Fruit fly (Drosophila melanogaster) whole organism, embryonic: ENCODE results near the gene CG9164.
A peak's percentile ranks its signal among the peaks of the same experiment; 100 is the strongest.

ENCODE experiments used
- Ada2b ChIP-seq: fragments of 200-800 bp; sonication (Bioruptor generic); IDR thresholded peaks from 2 replicates; pipeline ENCODE4 v1.3.6; 2022; ENCODE audit warnings: missing biosample characterization, missing genetic modification characterization
- B-H1 ChIP-seq: fragments of 200-800 bp; sonication (Bioruptor generic); IDR thresholded peaks from 3 replicates; pipeline ENCODE4 v1.3.6; 2022; ENCODE audit warnings: missing biosample characterization, missing genetic modification characterization
- CG1024 ChIP-seq: fragments of 200-800 bp; sonication (Bioruptor generic); IDR thresholded peaks from 2 replicates; pipeline ENCODE4 v1.3.6; 2022; ENCODE audit warnings: missing biosample characterization, missing genetic modification characterization
- CG11504 ChIP-seq: fragments of 200-800 bp; sonication (Bioruptor generic); optimal IDR thresholded peaks from 3 replicates; lab custom pipeline; 2019; ENCODE audit warnings: missing biosample characterization, mild to moderate bottlenecking, missing genetic modification characterization, moderate library complexity
- CG12071 ChIP-seq: fragments of 200-800 bp; sonication (Bioruptor generic); optimal IDR thresholded peaks from 3 replicates; lab custom pipeline; 2018; ENCODE audit warnings: missing biosample characterization, mild to moderate bottlenecking, missing genetic modification characterization
- CG14050 ChIP-seq: fragments of 200-800 bp; sonication (Bioruptor generic); IDR thresholded peaks from 3 replicates; pipeline ENCODE4 v1.3.6; 2022; ENCODE audit warnings: missing biosample characterization, missing genetic modification characterization
- CG1647 ChIP-seq: fragments of 200-800 bp; sonication (Bioruptor generic); optimal IDR thresholded peaks from 3 replicates; lab custom pipeline; 2016; ENCODE audit warnings: missing biosample characterization, missing genetic modification characterization
- CG17802 ChIP-seq: fragments of 200-800 bp; sonication (Bioruptor generic); optimal IDR thresholded peaks from 2 replicates; lab custom pipeline; 2018; ENCODE audit warnings: missing biosample characterization, mild to moderate bottlenecking, missing genetic modification characterization, moderate library complexity
- CG18764 ChIP-seq: fragments of 200-800 bp; sonication (Bioruptor generic); optimal IDR thresholded peaks from 3 replicates; lab custom pipeline; 2016; ENCODE audit warnings: missing biosample characterization, missing genetic modification characterization
- CG2875 ChIP-seq: fragments of 200-800 bp; sonication (Bioruptor generic); optimal IDR thresholded peaks from 2 replicates; lab custom pipeline; 2017; ENCODE audit warnings: missing biosample characterization, mild to moderate bottlenecking, missing genetic modification characterization, missing genetic modification reagents
- CG3065 ChIP-seq: fragments of 200-800 bp; sonication (Bioruptor generic); optimal IDR thresholded peaks from 2 replicates; lab custom pipeline; 2016; ENCODE audit warnings: missing biosample characterization, missing genetic modification characterization
- CG3407 ChIP-seq: fragments of 200-800 bp; sonication (Bioruptor generic); optimal IDR thresholded peaks from 2 replicates; lab custom pipeline; 2018; ENCODE audit warnings: missing biosample characterization, mild to moderate bottlenecking, missing genetic modification characterization
- CG43689 ChIP-seq: fragments of 200-800 bp; sonication (Bioruptor generic); IDR thresholded peaks from 2 replicates; pipeline ENCODE4 v1.3.6; 2022; ENCODE audit warnings: missing biosample characterization, missing genetic modification characterization
- CG4730 ChIP-seq: fragments of 200-800 bp; sonication (Bioruptor generic); IDR thresholded peaks from 2 replicates; pipeline ENCODE4 v1.3.6; 2022; ENCODE audit warnings: missing biosample characterization, missing genetic modification characterization
- CG6654 ChIP-seq: fragments of 200-800 bp; sonication (Bioruptor generic); optimal IDR thresholded peaks from 2 replicates; lab custom pipeline; 2017; ENCODE audit warnings: missing biosample characterization, mild to moderate bottlenecking, missing genetic modification characterization
- CG7372 ChIP-seq: fragments of 200-800 bp; sonication (Bioruptor generic); IDR thresholded peaks from 2 replicates; pipeline ENCODE4 v1.3.6; 2022; ENCODE audit warnings: missing biosample characterization, missing genetic modification characterization
- CG7786 ChIP-seq: fragments of 200-800 bp; sonication (Bioruptor generic); optimal IDR thresholded peaks from 2 replicates; lab custom pipeline; 2016; ENCODE audit warnings: missing biosample characterization, missing genetic modification characterization
- CG9817 ChIP-seq: fragments of 200-800 bp; sonication (Bioruptor generic); optimal IDR thresholded peaks from 2 replicates; lab custom pipeline; 2018; ENCODE audit warnings: missing biosample characterization, mild to moderate bottlenecking, missing genetic modification characterization, moderate library complexity
- Dip2 ChIP-seq: fragments of 200-800 bp; sonication (Bioruptor generic); IDR thresholded peaks from 2 replicates; pipeline ENCODE4 v1.3.6; 2022; ENCODE audit warnings: missing biosample characterization, missing genetic modification characterization
- Dll ChIP-seq: fragments of 200-800 bp; sonication (Bioruptor generic); IDR thresholded peaks from 4 replicates; pipeline ENCODE4 v1.3.6; 2022; ENCODE audit warnings: missing biosample characterization, missing genetic modification characterization; ENCODE audit not compliant: partially characterized antibody
- Dref ChIP-seq: fragments of 200-800 bp; sonication (Bioruptor generic); IDR thresholded peaks from 2 replicates; pipeline ENCODE4 v1.3.6; 2022; ENCODE audit warnings: missing biosample characterization, missing genetic modification characterization
- Fer3 ChIP-seq: fragments of 200-800 bp; sonication (Bioruptor generic); optimal IDR thresholded peaks from 2 replicates; lab custom pipeline; 2018; ENCODE audit warnings: missing biosample characterization, mild to moderate bottlenecking, missing genetic modification characterization, moderate library complexity
- H2.0 ChIP-seq: fragments of 200-800 bp; sonication (Bioruptor generic); IDR thresholded peaks from 2 replicates; pipeline ENCODE4 v1.3.6; 2022; ENCODE audit warnings: missing biosample characterization, missing genetic modification characterization
- Hmr ChIP-seq: fragments of 200-800 bp; sonication (Bioruptor generic); optimal IDR thresholded peaks from 3 replicates; lab custom pipeline; 2017; ENCODE audit warnings: mild to moderate bottlenecking, missing biosample characterization, missing genetic modification reagents, missing genetic modification characterization
- Hr51 ChIP-seq, 2 experiments: fragments of 200-800 bp; sonication (Bioruptor generic); optimal IDR thresholded peaks; 2 replicates in 1 of 2; 3 replicates in 1 of 2; lab custom pipeline; 2016 to 2018; ENCODE audit warnings: missing biosample characterization in 2 of 2, missing genetic modification characterization in 2 of 2, mild to moderate bottlenecking in 1 of 2, moderate library complexity in 1 of 2
- Med ChIP-seq: fragments of 200-800 bp; sonication (Bioruptor generic); peaks from one replicate; lab custom pipeline; 2016; ENCODE audit warnings: missing biosample characterization, missing genetic modification characterization, mild to moderate bottlenecking, inconsistent platforms, moderate library complexity
- Mes4 ChIP-seq: fragments of 200-800 bp; sonication (Bioruptor generic); optimal IDR thresholded peaks from 2 replicates; lab custom pipeline; 2016; ENCODE audit warnings: missing biosample characterization, missing genetic modification characterization
- Myb ChIP-seq: fragments of 200-800 bp; sonication (Bioruptor generic); optimal IDR thresholded peaks from 2 replicates; lab custom pipeline; 2016; ENCODE audit warnings: missing biosample characterization, missing genetic modification characterization
- NC2α ChIP-seq: fragments of 200-800 bp; sonication (Bioruptor generic); optimal IDR thresholded peaks from 2 replicates; lab custom pipeline; 2016; ENCODE audit warnings: missing biosample characterization, missing genetic modification characterization
- NFAT ChIP-seq: fragments of 200-800 bp; sonication (Bioruptor generic); IDR thresholded peaks from 2 replicates; pipeline ENCODE4 v1.3.6; 2022; ENCODE audit warnings: missing biosample characterization, missing genetic modification characterization
- Nf-YC ChIP-seq: fragments of 200-800 bp; optimal IDR thresholded peaks from 3 replicates; lab custom pipeline; 2019; ENCODE audit warnings: missing biosample characterization, mild to moderate bottlenecking, missing genetic modification characterization, moderate library complexity
- NfI ChIP-seq: fragments of 200-800 bp; sonication (Bioruptor generic); optimal IDR thresholded peaks from 3 replicates; lab custom pipeline; 2018; ENCODE audit warnings: missing biosample characterization, mild to moderate bottlenecking, missing genetic modification characterization, moderate library complexity
- Opbp ChIP-seq: fragments of 200-800 bp; sonication (Bioruptor generic); IDR thresholded peaks from 3 replicates; pipeline ENCODE4 v1.3.6; 2022; ENCODE audit warnings: missing biosample characterization, missing genetic modification characterization; ENCODE audit not compliant: partially characterized antibody
- chif ChIP-seq, 2 experiments: fragments of 200-800 bp; sonication (Bioruptor generic); optimal IDR thresholded peaks; 3 replicates each; lab custom pipeline; 2016; ENCODE audit warnings: missing biosample characterization in 2 of 2, missing genetic modification characterization in 2 of 2
- chinmo ChIP-seq: fragments of 200-800 bp; sonication (Bioruptor generic); IDR thresholded peaks from 4 replicates; pipeline ENCODE4 v1.3.6; 2022; ENCODE audit warnings: missing biosample characterization, missing genetic modification characterization; ENCODE audit not compliant: partially characterized antibody
- fd96Cb ChIP-seq: fragments of 200-800 bp; sonication (Bioruptor generic); optimal IDR thresholded peaks from 2 replicates; lab custom pipeline; 2018; ENCODE audit warnings: missing biosample characterization, mild to moderate bottlenecking, missing genetic modification characterization, moderate library complexity
- gcm ChIP-seq: fragments of 200-800 bp; sonication (Bioruptor generic); optimal IDR thresholded peaks from 2 replicates; lab custom pipeline; 2019; ENCODE audit warnings: missing biosample characterization, mild to moderate bottlenecking, missing genetic modification characterization, moderate library complexity
- hb ChIP-seq: fragments of 200-800 bp; sonication (Bioruptor generic); IDR thresholded peaks from 3 replicates; pipeline ENCODE4 v1.3.6; 2022; ENCODE audit warnings: missing biosample characterization, missing genetic modification characterization; ENCODE audit not compliant: partially characterized antibody
- kah ChIP-seq: fragments of 200-800 bp; sonication (Bioruptor generic); optimal IDR thresholded peaks from 2 replicates; lab custom pipeline; 2018; ENCODE audit warnings: missing biosample characterization, mild to moderate bottlenecking, missing genetic modification characterization
- maf-S ChIP-seq: fragments of 200-800 bp; sonication (Bioruptor generic); optimal IDR thresholded peaks from 2 replicates; lab custom pipeline; 2016; ENCODE audit warnings: missing biosample characterization, missing genetic modification characterization
- sisA ChIP-seq: fragments of 200-800 bp; sonication (Bioruptor generic); IDR thresholded peaks from 2 replicates; pipeline ENCODE4 v1.3.6; 2022; ENCODE audit warnings: missing biosample characterization, missing genetic modification characterization
- sqz ChIP-seq: fragments of 200-800 bp; sonication (Bioruptor generic); optimal IDR thresholded peaks from 3 replicates; lab custom pipeline; 2018; ENCODE audit warnings: missing biosample characterization, mild to moderate bottlenecking, missing genetic modification characterization
- trh ChIP-seq: fragments of 200-800 bp; sonication (Bioruptor generic); optimal IDR thresholded peaks from 2 replicates; lab custom pipeline; 2016; ENCODE audit warnings: missing biosample characterization, missing genetic modification characterization
- ttk ChIP-seq: fragments of 200-800 bp; sonication (Bioruptor generic); IDR thresholded peaks from 2 replicates; pipeline ENCODE4 v2.1.2; 2022; ENCODE audit warnings: missing biosample characterization, missing genetic modification characterization
- unc-4 ChIP-seq: fragments of 200-800 bp; sonication (Bioruptor generic); IDR thresholded peaks from 2 replicates; pipeline ENCODE4 v1.3.6; 2022; ENCODE audit warnings: missing biosample characterization, missing genetic modification characterization; ENCODE audit not compliant: partially characterized antibody
- wek ChIP-seq: fragments of 200-800 bp; sonication (Bioruptor generic); optimal IDR thresholded peaks from 3 replicates; lab custom pipeline; 2018; ENCODE audit warnings: missing biosample characterization, mild to moderate bottlenecking, missing genetic modification characterization, moderate library complexity
- z ChIP-seq: fragments of 200-800 bp; sonication (Bioruptor generic); IDR thresholded peaks from 3 replicates; pipeline ENCODE4 v1.3.6; 2022; ENCODE audit warnings: missing biosample characterization, missing genetic modification characterization

The CG9164 gene

DNA sequence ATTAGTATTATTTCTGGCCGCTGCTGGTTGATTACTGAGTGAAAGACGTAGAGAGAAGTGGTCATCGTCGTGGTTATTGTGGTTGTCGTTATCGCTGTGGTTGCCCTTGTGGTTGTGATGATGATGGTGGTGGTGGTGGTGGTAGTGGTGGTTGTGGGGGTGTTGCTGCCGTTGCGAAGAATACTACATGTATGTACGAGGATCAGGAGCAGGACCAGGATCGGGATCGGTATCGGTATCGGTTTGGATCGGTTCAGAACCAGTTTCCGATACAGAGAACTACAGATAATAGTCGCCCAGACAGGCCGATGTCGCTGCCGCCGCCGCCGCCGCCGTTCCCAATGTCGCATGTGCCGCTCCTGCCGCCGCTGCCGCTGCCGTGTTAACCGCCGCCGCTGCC is 32.5 kb downstream of the CG9164 start:
- TF ChIP-seq CG1024 (GFP tag; lab: Robert Waterston, UW) (no peak), Hmr (no peak), hb (GFP tag; lab: Robert Waterston, UW) (no peak), Med (GFP tag; lab: Kevin White, UChicago) (peak; percentile 54), ttk (GFP tag; lab: Robert Waterston, UW) (no peak)

dm6 chrX:15344473-15345331 is 40.5 kb downstream of the CG9164 start, which contains the start of the genes CG12608 and Prp5:
TSS of gene CG12608 (minus strand) at chrX:15344625.
TSS of gene Prp5 (plus strand) at chrX:15345169.
- TF ChIP-seq CG1647 (no peak), chif (GFP tag; optimal IDR thresholded peaks at IDR 0.05; lab: Kevin White, UChicago) (no peak), CG12071 (GFP tag; lab: Kevin White, UChicago) (no peak), Nf-YC (tag; lab: Kevin White, UChicago) (no peak), CG9817 (tag; lab: Kevin White, UChicago) (no peak), CG6654 (GFP tag; lab: Kevin White, UChicago) (no peak), Dll (peak; percentile 69; the same call in 3 of the 4 replicates), Myb (GFP tag; lab: Kevin White, UChicago) (no peak), maf-S (no peak), unc-4 (GFP tag; lab: Robert Waterston, UW) (peak; percentile 53; the same call in 1 of the 2 replicates), CG3407 (no peak), CG17802 (tag; lab: Kevin White, UChicago) (no peak), z (GFP tag; lab: Robert Waterston, UW) (no peak), sqz (GFP tag; lab: Kevin White, UChicago) (no peak), Dref (GFP tag; lab: Robert Waterston, UW) (peak; percentile 78), Dip2 (GFP tag; lab: Robert Waterston, UW) (no peak), Med (GFP tag; lab: Kevin White, UChicago) (peak; percentile 62), Fer3 (tag; lab: Kevin White, UChicago) (no peak), CG43689 (GFP tag; lab: Robert Waterston, UW) (no peak), sisA (GFP tag; lab: Robert Waterston, UW) (no peak), NfI (GFP tag; lab: Kevin White, UChicago) (no peak), Hr51 (GFP tag; optimal IDR thresholded peaks at IDR 0.05; lab: Kevin White, UChicago) (no peak), Mes4 (GFP tag; lab: Kevin White, UChicago) (no peak), CG14050 (no peak), NFAT (GFP tag; lab: Robert Waterston, UW) (no peak), gcm (no peak), kah (GFP tag; lab: Kevin White, UChicago) (no peak), CG7372 (GFP tag; lab: Robert Waterston, UW) (no peak), CG3065 (GFP tag; lab: Kevin White, UChicago) (no peak), CG2875 (GFP tag; lab: Kevin White, UChicago) (no peak), CG11504 (tag; lab: Kevin White, UChicago) (no peak), NC2α (GFP tag; lab: Kevin White, UChicago) (no peak), H2.0 (no peak), CG7786 (GFP tag; lab: Kevin White, UChicago) (no peak), fd96Cb (no peak), CG18764 (GFP tag; lab: Kevin White, UChicago) (no peak), CG4730 (GFP tag; lab: Robert Waterston, UW) (no peak), trh (GFP tag; lab: Kevin White, UChicago) (no peak), wek (GFP tag; lab: Kevin White, UChicago) (no peak), Ada2b (GFP tag; lab: Robert Waterston, UW) (no peak), B-H1 (no peak), Opbp (GFP tag; lab: Robert Waterston, UW) (peak; percentile 63; the same call in 2 of the 3 replicates), chinmo (GFP tag; lab: Robert Waterston, UW) (0 out of 4 replicates have a peak, but pooled peaks have one; percentile 41)
